Worm (Caenorhabditis elegans): ENCODE measurements around the gene F41F3.1.

The F41F3.1 gene

DNA sequence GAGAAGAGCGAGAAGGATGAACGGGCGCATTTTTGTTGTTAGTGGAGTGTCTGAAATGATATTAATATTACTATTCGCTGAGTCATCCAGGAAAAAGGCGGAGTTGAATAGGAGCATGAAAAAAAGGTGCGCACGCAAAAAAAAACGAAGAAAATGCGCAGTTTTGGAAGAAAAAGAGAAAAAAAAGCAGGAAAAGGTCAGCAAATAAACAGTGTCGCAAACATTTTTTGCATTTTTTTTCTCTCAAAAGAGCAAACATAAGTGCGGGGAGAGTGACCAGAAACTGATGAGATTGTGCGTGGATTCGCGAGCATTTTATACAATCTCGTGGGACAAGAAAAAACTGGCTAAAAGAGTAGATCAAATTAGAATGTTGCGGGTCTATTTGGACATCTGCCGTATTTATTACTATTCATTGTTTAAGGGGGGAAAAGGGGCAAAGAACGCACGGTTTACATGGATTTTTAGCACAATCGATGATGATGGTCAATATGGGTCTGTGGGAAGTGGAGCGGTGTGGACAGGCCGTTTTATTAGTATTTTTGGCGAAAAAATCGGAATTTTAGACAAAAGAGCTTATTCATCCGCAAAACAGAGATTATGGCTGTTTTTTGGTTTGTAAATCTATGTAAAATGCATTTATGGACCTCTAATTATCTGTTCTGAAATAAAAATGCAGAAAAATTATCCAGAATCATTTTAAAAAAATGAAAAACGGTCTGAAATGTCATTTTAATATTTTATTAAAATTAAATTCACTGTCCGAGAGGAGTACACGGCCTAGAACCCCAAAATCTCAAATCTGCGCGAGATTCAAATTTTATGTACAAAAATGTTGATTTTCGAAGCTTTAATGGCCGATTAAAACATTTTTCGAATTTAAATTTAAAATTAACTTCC is 38.3 kb downstream of the F41F3.1 start, which contains the start of gene cpg-8:
Gene cpg-8 (minus strand): TSS at position 51 of the 900 bp plus-strand sequence.
- no peak for TF ChIP-seq nhr-129 (tag; optimal IDR thresholded peaks at IDR 0.05)
- no peak for TF ChIP-seq nhr-6 (tag; optimal IDR thresholded peaks at IDR 0.05)
- no peak for TF ChIP-seq peb-1 (tag; optimal IDR thresholded peaks at IDR 0.05)
- TF ChIP-seq gmeb-1 (tag; optimal IDR thresholded peaks at IDR 0.05) = peak; percentile 64
- TF ChIP-seq C34F6.9 (tag; optimal IDR thresholded peaks at IDR 0.05) = peak; percentile 10

DNA sequence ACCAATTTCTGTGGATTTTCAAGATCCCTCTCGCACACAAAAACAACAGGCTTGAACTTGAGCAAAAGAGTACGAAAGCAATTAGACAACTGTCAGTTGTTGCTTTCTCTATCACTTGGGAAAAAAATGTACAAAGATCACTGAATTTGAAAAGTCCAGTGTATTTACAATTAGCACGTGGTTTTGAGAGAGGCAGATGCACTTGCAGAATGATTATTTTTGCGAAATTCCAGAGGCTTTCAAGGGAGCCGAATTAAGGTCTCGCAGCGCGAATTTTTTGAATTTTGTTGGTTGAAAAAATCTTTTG is 38.9 kb downstream of the F41F3.1 start:
- TF ChIP-seq ceh-82 (tag; optimal IDR thresholded peaks at IDR 0.05) (no peak), egl-27 (tag; optimal IDR thresholded peaks at IDR 0.05) (no peak), nhr-10 (tag; optimal IDR thresholded peaks at IDR 0.05) (no peak), lin-11 (tag; optimal IDR thresholded peaks at IDR 0.05) (no peak), peb-1 (tag; optimal IDR thresholded peaks at IDR 0.05) (no peak), ztf-11 (tag; optimal IDR thresholded peaks at IDR 0.05) (no peak), sma-9 (GFP tag; optimal IDR thresholded peaks at IDR 0.05) (peak; percentile 62), sma-9 (tag; optimal IDR thresholded peaks at IDR 0.05) (no peak), nhr-12 (tag; optimal IDR thresholded peaks at IDR 0.05) (no peak), unc-55 (GFP tag; optimal IDR thresholded peaks at IDR 0.05) (no peak), ceh-16 (tag; optimal IDR thresholded peaks at IDR 0.05) (no peak), snpc-4 (tag; optimal IDR thresholded peaks at IDR 0.05) (no peak), sem-4 (tag; optimal IDR thresholded peaks at IDR 0.05) (no peak), F13H6.1 (tag; optimal IDR thresholded peaks at IDR 0.05) (no peak), ztf-4 (tag; optimal IDR thresholded peaks at IDR 0.05) (no peak), nhr-129 (tag; optimal IDR thresholded peaks at IDR 0.05) (peak; percentile 62), nhr-11 (tag; optimal IDR thresholded peaks at IDR 0.05) (no peak), unc-39 (tag; optimal IDR thresholded peaks at IDR 0.05) (no peak), zag-1 (tag; optimal IDR thresholded peaks at IDR 0.05) (no peak), lsy-2 (tag; optimal IDR thresholded peaks at IDR 0.05) (peak in 1 of 2 experiments; percentile 39), nhr-237 (tag; optimal IDR thresholded peaks at IDR 0.05) (no peak), sma-3 (GFP tag; optimal IDR thresholded peaks at IDR 0.05) (no peak), crh-2 (tag; optimal IDR thresholded peaks at IDR 0.05) (no peak)

DNA sequence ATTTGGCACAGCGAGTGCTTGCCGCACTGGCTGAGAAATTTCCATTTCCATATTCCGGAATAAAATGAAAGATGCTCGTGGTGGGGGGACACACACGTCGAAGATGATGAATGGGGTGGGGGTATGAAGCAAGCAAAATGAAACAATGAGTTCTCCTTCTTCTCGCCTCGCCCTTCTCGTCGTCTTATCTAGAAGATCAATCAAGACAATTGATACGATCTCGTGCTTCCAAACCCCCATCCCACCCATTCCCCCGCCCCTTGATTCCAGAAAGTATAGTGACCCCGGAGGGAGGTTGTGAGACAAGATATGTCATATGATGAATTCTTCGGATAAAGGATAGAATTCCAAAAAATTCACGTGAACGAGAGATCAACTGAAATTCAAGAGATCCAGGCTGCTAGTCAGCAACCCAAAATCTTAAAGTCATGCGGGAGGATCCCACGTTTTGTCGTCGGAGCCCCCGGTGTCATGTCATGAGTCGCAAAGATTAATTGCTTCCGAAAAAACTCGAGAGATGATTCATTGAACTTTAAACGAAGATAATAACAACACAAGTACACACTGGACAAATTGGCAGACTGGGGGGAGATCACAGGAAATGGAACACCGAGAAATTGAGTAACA is 40.2 kb downstream of the F41F3.1 start:
- TF ChIP-seq sma-3 (GFP tag; optimal IDR thresholded peaks at IDR 0.05) = no peak
- no peak for TF ChIP-seq lin-13 (GFP tag; optimal IDR thresholded peaks at IDR 0.05)
- no peak for TF ChIP-seq skn-1 (tag; optimal IDR thresholded peaks at IDR 0.05)
- TF ChIP-seq lin-11 (tag; optimal IDR thresholded peaks at IDR 0.05) = no peak
- TF ChIP-seq Y55F3AM.14 (GFP tag; optimal IDR thresholded peaks at IDR 0.05) = peak; percentile 49
- no peak for TF ChIP-seq ama-1 (optimal IDR thresholded peaks at IDR 0.05)
- TF ChIP-seq lin-39 (tag; optimal IDR thresholded peaks at IDR 0.05) = no peak
- TF ChIP-seq snpc-4 (tag; optimal IDR thresholded peaks at IDR 0.05) = no peak
- no peak for TF ChIP-seq fos-1 (tag; optimal IDR thresholded peaks at IDR 0.05)
- TF ChIP-seq nhr-11 (tag; optimal IDR thresholded peaks at IDR 0.05) = no peak
- no peak for TF ChIP-seq nhr-21 (tag; optimal IDR thresholded peaks at IDR 0.05)
- no peak for TF ChIP-seq nhr-10 (tag; optimal IDR thresholded peaks at IDR 0.05)
- TF ChIP-seq gmeb-1 (tag; optimal IDR thresholded peaks at IDR 0.05) = no peak
- no peak for TF ChIP-seq R02D3.7 (tag; optimal IDR thresholded peaks at IDR 0.05)
- peak; percentile 20 for TF ChIP-seq mab-5 (tag; optimal IDR thresholded peaks at IDR 0.05)
- TF ChIP-seq nhr-12 (tag; optimal IDR thresholded peaks at IDR 0.05) = no peak
- TF ChIP-seq ztf-11 (tag; optimal IDR thresholded peaks at IDR 0.05) = no peak
- no peak for TF ChIP-seq ceh-82 (tag; optimal IDR thresholded peaks at IDR 0.05)
- no peak for TF ChIP-seq unc-39 (tag; optimal IDR thresholded peaks at IDR 0.05)
- peak; percentile 26 for TF ChIP-seq unc-55 (GFP tag; optimal IDR thresholded peaks at IDR 0.05)
- no peak for TF ChIP-seq nhr-25 (tag; optimal IDR thresholded peaks at IDR 0.05)
- TF ChIP-seq alr-1 (tag; optimal IDR thresholded peaks at IDR 0.05) = no peak
- TF ChIP-seq elt-1 (tag; optimal IDR thresholded peaks at IDR 0.05) = peak; percentile 10
- no peak for TF ChIP-seq blmp-1 (tag; optimal IDR thresholded peaks at IDR 0.05; ENCODE audit: insufficient read depth)
- TF ChIP-seq nhr-237 (tag; optimal IDR thresholded peaks at IDR 0.05) = no peak
- no peak for TF ChIP-seq ceh-16 (tag; optimal IDR thresholded peaks at IDR 0.05)
- TF ChIP-seq zag-1 (tag; optimal IDR thresholded peaks at IDR 0.05) = no peak
- TF ChIP-seq F13H6.1 (tag; optimal IDR thresholded peaks at IDR 0.05) = peak; percentile 33
- TF ChIP-seq nhr-129 (tag; optimal IDR thresholded peaks at IDR 0.05) = peak; percentile 29
- no peak for TF ChIP-seq nhr-6 (tag; optimal IDR thresholded peaks at IDR 0.05)
- TF ChIP-seq C34F6.9 (tag; optimal IDR thresholded peaks at IDR 0.05) = peak; percentile 8
- TF ChIP-seq mdl-1 (tag; optimal IDR thresholded peaks at IDR 0.05) = no peak
- no peak for TF ChIP-seq sem-4 (tag; optimal IDR thresholded peaks at IDR 0.05)
- no peak for TF ChIP-seq aly-2 (tag; optimal IDR thresholded peaks at IDR 0.05)
- no peak for TF ChIP-seq elt-3 (tag; optimal IDR thresholded peaks at IDR 0.05)
- TF ChIP-seq unc-62 (GFP tag; optimal IDR thresholded peaks at IDR 0.05) = no peak
- peak; percentile 23 for TF ChIP-seq nhr-23 (tag; optimal IDR thresholded peaks at IDR 0.05)
- no peak for TF ChIP-seq egl-27 (tag; optimal IDR thresholded peaks at IDR 0.05)
- TF ChIP-seq peb-1 (tag; optimal IDR thresholded peaks at IDR 0.05) = no peak
- TF ChIP-seq crh-2 (tag; optimal IDR thresholded peaks at IDR 0.05) = no peak
- no peak for TF ChIP-seq sma-9 (GFP tag; optimal IDR thresholded peaks at IDR 0.05)
- no peak for TF ChIP-seq sma-9 (tag; optimal IDR thresholded peaks at IDR 0.05)
- no peak for TF ChIP-seq mbf-1 (tag; optimal IDR thresholded peaks at IDR 0.05)

Data from whole organism, L2 larva.